Worm (Caenorhabditis elegans) whole organism, young adult: ENCODE measurements around the gene F59G1.4.

Source experiments
- B0336.3 ChIP-seq: fragments of 200-800 bp; sonication (Bioruptor generic); IDR thresholded peaks from 2 replicates; pipeline ENCODE4 v1.3.6; 2022; ENCODE audit warnings: missing genetic modification characterization, missing compliant biosample characterization
- C17E4.6 ChIP-seq: fragments of 200-800 bp; sonication (Bioruptor generic); IDR thresholded peaks from 2 replicates; pipeline ENCODE4 v1.3.6; 2022; ENCODE audit warnings: missing genetic modification reagents, missing genetic modification characterization, missing compliant biosample characterization
- F49E8.2 ChIP-seq: sonication (generic microtip); optimal IDR thresholded peaks from 3 replicates; lab custom pipeline; 2017; ENCODE audit warnings: missing genetic modification characterization, mild to moderate bottlenecking, missing compliant biosample characterization, antibody characterized with exemption, moderate library complexity; ENCODE audit not compliant: insufficient read depth
- K12H6.12 ChIP-seq: fragments of 200-800 bp; sonication (Bioruptor generic); optimal IDR thresholded peaks from 2 replicates; lab custom pipeline; 2018; ENCODE audit warnings: mild to moderate bottlenecking, missing genetic modification characterization, missing compliant biosample characterization
- T07F8.4 ChIP-seq: sonication (generic microtip); optimal IDR thresholded peaks from 2 replicates; lab custom pipeline; 2016; ENCODE audit warnings: mild to moderate bottlenecking, missing genetic modification characterization, moderate library complexity, missing compliant biosample characterization
- Y56A3A.18 ChIP-seq: fragments of 200-800 bp; sonication (Bioruptor generic); IDR thresholded peaks from 2 replicates; pipeline ENCODE4 v1.3.6; 2022; ENCODE audit warnings: missing genetic modification reagents, missing genetic modification characterization, missing compliant biosample characterization
- Y67H2A.10 ChIP-seq: fragments of 200-800 bp; sonication (Bioruptor generic); conservative IDR thresholded peaks from 2 replicates; pipeline ENCODE4 v1.3.6; 2022; ENCODE audit warnings: missing genetic modification reagents, missing genetic modification characterization, missing compliant biosample characterization
- aptf-2 ChIP-seq: fragments of 200-800 bp; sonication (Bioruptor generic); conservative IDR thresholded peaks from 2 replicates; pipeline ENCODE4 v1.3.6; 2022; ENCODE audit warnings: missing genetic modification reagents, missing genetic modification characterization, missing compliant biosample characterization
- atf-7 ChIP-seq: sonication (generic microtip); optimal IDR thresholded peaks from 2 replicates; lab custom pipeline; 2017; ENCODE audit warnings: mild to moderate bottlenecking, missing genetic modification characterization, missing compliant biosample characterization
- attf-3 ChIP-seq: fragments of 200-800 bp; sonication (Bioruptor generic); conservative IDR thresholded peaks from 2 replicates; pipeline ENCODE4 v1.3.6; 2022; ENCODE audit warnings: missing genetic modification reagents, missing genetic modification characterization, missing compliant biosample characterization
- attf-5 ChIP-seq: fragments of 200-800 bp; sonication (Bioruptor generic); optimal IDR thresholded peaks from 2 replicates; lab custom pipeline; 2018; ENCODE audit warnings: mild to moderate bottlenecking, missing genetic modification characterization, missing compliant biosample characterization
- ccch-3 ChIP-seq: fragments of 200-800 bp; sonication (Bioruptor generic); optimal IDR thresholded peaks from 2 replicates; lab custom pipeline; 2018; ENCODE audit warnings: mild to moderate bottlenecking, missing genetic modification characterization, missing compliant biosample characterization
- cebp-1 ChIP-seq, 2 experiments: fragments of 200-800 bp in 1 of 2; sonication (Bioruptor generic) in 1 of 2; sonication (generic microtip) in 1 of 2; IDR thresholded peaks in 1 of 2; optimal IDR thresholded peaks in 1 of 2; 2 replicates each; pipeline versions ENCODE4 v1.3.6 to Lab custom; 2017 to 2022; ENCODE audit warnings: missing compliant biosample characterization in 2 of 2, missing genetic modification characterization in 2 of 2, mild to moderate bottlenecking in 1 of 2, missing genetic modification reagents in 1 of 2, moderate library complexity in 1 of 2
- ceh-91 ChIP-seq: fragments of 200-800 bp; sonication (Bioruptor generic); IDR thresholded peaks from 2 replicates; pipeline ENCODE4 v1.3.6; 2022; ENCODE audit warnings: missing genetic modification reagents, missing genetic modification characterization, missing compliant biosample characterization
- chd-7 ChIP-seq: sonication (generic microtip); optimal IDR thresholded peaks from 2 replicates; lab custom pipeline; 2016; ENCODE audit warnings: mild to moderate bottlenecking, missing genetic modification characterization, moderate library complexity, missing compliant biosample characterization
- dox-1 ChIP-seq: fragments of 200-800 bp; sonication (Bioruptor generic); IDR thresholded peaks from 2 replicates; pipeline ENCODE4 v1.3.6; 2022; ENCODE audit warnings: missing genetic modification reagents, missing genetic modification characterization, missing compliant biosample characterization
- dpff-1 ChIP-seq: sonication (generic microtip); optimal IDR thresholded peaks from 2 replicates; lab custom pipeline; 2017; ENCODE audit warnings: mild to moderate bottlenecking, missing genetic modification characterization, missing compliant biosample characterization
- egl-18 ChIP-seq: fragments of 200-800 bp; sonication (Bioruptor generic); IDR thresholded peaks from 2 replicates; pipeline ENCODE4 v1.3.6; 2022; ENCODE audit warnings: missing genetic modification reagents, missing genetic modification characterization, missing compliant biosample characterization
- egl-44 ChIP-seq: fragments of 200-800 bp; sonication (Bioruptor generic); IDR thresholded peaks from 2 replicates; pipeline ENCODE4 v1.3.6; 2022; ENCODE audit warnings: missing genetic modification reagents, missing genetic modification characterization, missing compliant biosample characterization
- egrh-3 ChIP-seq: fragments of 200-800 bp; sonication (Bioruptor generic); IDR thresholded peaks from 2 replicates; pipeline ENCODE4 v1.3.6; 2022; ENCODE audit warnings: missing genetic modification reagents, missing genetic modification characterization, missing compliant biosample characterization
- ets-4 ChIP-seq: fragments of 200-800 bp; sonication (Bioruptor generic); optimal IDR thresholded peaks from 2 replicates; lab custom pipeline; 2018; ENCODE audit warnings: mild to moderate bottlenecking, missing genetic modification characterization, missing compliant biosample characterization
- hrde-1 ChIP-seq: sonication (generic microtip); optimal IDR thresholded peaks from 2 replicates; lab custom pipeline; 2016; ENCODE audit warnings: missing genetic modification characterization, mild to moderate bottlenecking, missing compliant biosample characterization, moderate library complexity, missing genotype, missing genetic modification reagents, borderline replicate concordance
- lag-1 ChIP-seq: fragments of 200-800 bp; sonication (Bioruptor generic); IDR thresholded peaks from 2 replicates; pipeline ENCODE4 v1.3.6; 2022; ENCODE audit warnings: missing genetic modification reagents, missing genetic modification characterization, missing compliant biosample characterization
- let-607 ChIP-seq, 2 experiments: fragments of 200-800 bp in 1 of 2; sonication (Bioruptor generic) in 1 of 2; sonication (generic microtip) in 1 of 2; optimal IDR thresholded peaks; 2 replicates each; lab custom pipeline; 2016 to 2018; ENCODE audit warnings: mild to moderate bottlenecking in 2 of 2, missing compliant biosample characterization in 2 of 2, missing genetic modification characterization in 2 of 2, moderate library complexity in 2 of 2, missing genotype in 1 of 2
- mxl-1 ChIP-seq: sonication (generic microtip); optimal IDR thresholded peaks from 2 replicates; lab custom pipeline; 2016; ENCODE audit warnings: missing genetic modification characterization, missing compliant biosample characterization
- nfyb-1 ChIP-seq: fragments of 200-800 bp; sonication (Bioruptor generic); IDR thresholded peaks from 2 replicates; pipeline ENCODE4 v1.3.6; 2022; ENCODE audit warnings: missing genetic modification reagents, missing genetic modification characterization, missing compliant biosample characterization
- nhr-80 ChIP-seq: sonication (generic microtip); optimal IDR thresholded peaks from 2 replicates; lab custom pipeline; 2016; ENCODE audit warnings: missing genetic modification characterization, missing compliant biosample characterization
- pbrm-1 ChIP-seq: fragments of 200-800 bp; sonication (Bioruptor generic); IDR thresholded peaks from 2 replicates; pipeline ENCODE4 v1.3.6; 2022; ENCODE audit warnings: missing genetic modification reagents, missing genetic modification characterization, missing compliant biosample characterization
- tbp1 ChIP-seq: fragments of 200-800 bp; sonication (Bioruptor generic); optimal IDR thresholded peaks from 2 replicates; lab custom pipeline; 2018; ENCODE audit warnings: mild to moderate bottlenecking, missing genetic modification characterization, missing compliant biosample characterization
- tlf-1 ChIP-seq: fragments of 200-800 bp; sonication (Bioruptor generic); optimal IDR thresholded peaks from 2 replicates; lab custom pipeline; 2018; ENCODE audit warnings: mild to moderate bottlenecking, missing genetic modification characterization, missing compliant biosample characterization
- unc-130 ChIP-seq: sonication (generic microtip); optimal IDR thresholded peaks from 2 replicates; lab custom pipeline; 2016; ENCODE audit warnings: missing genetic modification reagents, missing genetic modification characterization, missing compliant biosample characterization
- unc-62 ChIP-seq: fragments of 150-350 bp; optimal IDR thresholded peaks from 2 replicates; lab custom pipeline; 2014; ENCODE audit warnings: missing biosample characterization, missing genetic modification reagents, missing genetic modification characterization
- ztf-6 ChIP-seq: fragments of 200-800 bp; sonication (Bioruptor generic); IDR thresholded peaks from 2 replicates; pipeline ENCODE4 v1.3.6; 2022; ENCODE audit warnings: missing genetic modification reagents, missing genetic modification characterization, missing compliant biosample characterization

F59G1.4 gene

DNA sequence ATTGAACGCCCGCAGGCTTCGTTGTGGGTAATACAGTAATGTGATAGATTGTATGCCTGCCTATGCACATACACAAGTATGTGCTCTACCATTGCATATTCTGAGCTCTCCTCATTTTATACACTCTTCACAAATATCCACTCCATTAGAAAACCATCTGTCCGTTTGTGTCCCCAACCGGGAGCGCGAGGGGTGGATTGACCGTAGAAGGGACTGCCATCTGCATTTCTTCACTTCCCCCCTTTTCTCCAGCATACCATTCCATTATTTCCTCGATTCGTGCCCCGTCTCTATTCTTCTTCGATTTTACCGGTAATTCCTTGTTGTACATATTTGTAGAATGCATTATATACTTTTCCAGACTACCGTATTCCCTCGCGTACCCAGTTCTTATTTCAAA lies 37.2 kb downstream of the F59G1.4 start:
- TF ChIP-seq dox-1 (GFP tag; lab: Robert Waterston, UW) (0 out of 2 replicates have a peak, but pooled peaks have one; percentile 6), Y67H2A.10 (GFP tag; lab: Robert Waterston, UW) (no peak), K12H6.12 (tag; lab: Kevin White, UChicago) (no peak), chd-7 (tag; lab: Kevin White, UChicago) (peak; percentile 12)
- TF ChIP-seq, all 124 proteins: peak for 2

ce11 chrII:5933962-5934422 lies 38.0 kb downstream of the F59G1.4 start:
- 0 out of 2 replicates have a peak, but pooled peaks have one; percentile 19 for TF ChIP-seq aptf-2 (GFP tag; lab: Robert Waterston, UW)
- TF ChIP-seq F49E8.2 (tag; lab: Kevin White, UChicago), result no peak
- no peak for TF ChIP-seq cebp-1 (GFP tag; IDR thresholded peaks at IDR 0.05; lab: Robert Waterston, UW)
- TF ChIP-seq cebp-1 (tag; optimal IDR thresholded peaks at IDR 0.05; lab: Kevin White, UChicago), result peak; percentile 7
- no peak for TF ChIP-seq attf-3 (GFP tag; lab: Robert Waterston, UW)

DNA sequence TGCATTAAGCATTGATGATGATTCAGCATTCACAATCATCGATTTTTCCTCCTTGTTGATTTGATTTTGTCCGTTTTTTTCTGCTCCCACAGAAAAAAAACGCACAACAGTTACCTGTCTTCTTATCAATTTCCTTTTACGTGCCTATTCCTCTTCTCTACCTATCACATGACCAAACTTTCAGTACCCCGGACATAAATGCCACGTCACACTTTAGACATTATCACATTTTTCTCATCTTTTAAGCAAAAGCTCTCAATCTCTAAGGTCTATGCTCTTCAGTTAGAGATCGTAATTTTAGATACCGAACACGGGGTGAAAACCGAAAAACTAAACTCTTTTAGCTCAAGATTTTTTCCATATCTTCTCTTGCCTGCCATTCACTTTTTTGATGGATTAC lies 40.0 kb downstream of the F59G1.4 start:
- TF ChIP-seq unc-130 (GFP tag; lab: Kevin White, UChicago) (no peak), nhr-80 (tag; lab: Kevin White, UChicago) (peak; percentile 79), ztf-6 (GFP tag; lab: Robert Waterston, UW) (no peak), tlf-1 (GFP tag; lab: Kevin White, UChicago) (peak; percentile 0), unc-62 (peak; percentile 58), tbp1 (GFP tag; lab: Kevin White, UChicago) (peak; percentile 17), egl-44 (GFP tag; lab: Robert Waterston, UW) (peak; percentile 70; the same call in 1 of the 2 replicates), let-607 (tag; optimal IDR thresholded peaks at IDR 0.05; lab: Kevin White, UChicago) (peak; percentile 58 to 88), hrde-1 (tag; lab: Kevin White, UChicago) (no peak), atf-7 (tag; lab: Kevin White, UChicago) (peak; percentile 23), nfyb-1 (0 out of 2 replicates have a peak, but pooled peaks have one; percentile 8), egrh-3 (GFP tag; lab: Robert Waterston, UW) (no peak), lag-1 (no peak), attf-5 (GFP tag; lab: Kevin White, UChicago) (peak; percentile 19), ets-4 (GFP tag; lab: Kevin White, UChicago) (peak; percentile 22), cebp-1 (GFP tag; IDR thresholded peaks at IDR 0.05; lab: Robert Waterston, UW) (no peak), cebp-1 (tag; optimal IDR thresholded peaks at IDR 0.05; lab: Kevin White, UChicago) (peak; percentile 33), chd-7 (tag; lab: Kevin White, UChicago) (peak; percentile 30)
- TF ChIP-seq, all 124 proteins: peak for 12

- no peak for TF ChIP-seq egl-18
- no peak for TF ChIP-seq egrh-3 (GFP tag; lab: Robert Waterston, UW)
- TF ChIP-seq Y56A3A.18 (GFP tag; lab: Robert Waterston, UW), result no peak
- TF ChIP-seq T07F8.4 (tag; lab: Kevin White, UChicago), result no peak
- no peak for TF ChIP-seq ceh-91 (GFP tag; lab: Robert Waterston, UW)
- TF ChIP-seq cebp-1 (GFP tag; IDR thresholded peaks at IDR 0.05; lab: Robert Waterston, UW), result no peak
- TF ChIP-seq cebp-1 (tag; optimal IDR thresholded peaks at IDR 0.05; lab: Kevin White, UChicago), result peak; percentile 24
- TF ChIP-seq C17E4.6, result no peak
- peak; percentile 52; the same call in 1 of the 2 replicates for TF ChIP-seq nfyb-1
- no peak for TF ChIP-seq mxl-1 (tag; lab: Kevin White, UChicago)
- TF ChIP-seq dpff-1, result no peak
- no peak for TF ChIP-seq ccch-3 (GFP tag; lab: Kevin White, UChicago)
- TF ChIP-seq ztf-6 (GFP tag; lab: Robert Waterston, UW), result no peak
- no peak for TF ChIP-seq pbrm-1 (GFP tag; lab: Robert Waterston, UW)
- TF ChIP-seq B0336.3 (GFP tag; lab: Robert Waterston, UW), result peak; percentile 61; the same call in 1 of the 2 replicates
Measured at ce11 chrII:5940815-5941214, 44.8 kb downstream of the F59G1.4 start, which contains the start of gene F28B12.6. Gene F28B12.6, plus strand, starts transcription at chrII:5940863.
